Fruit fly (Drosophila melanogaster): Measurements from ENCODE around the gene GC1.

The GC1 gene

dm6 chr3R:12016828-12017280 lies 49.3 kb downstream of the GC1 start, which contains the start of the genes DCAF12 and Spt3 (continued):
- TF ChIP-seq CG8281 (tag; optimal IDR thresholded peaks at IDR 0.05) (no peak), CG3407 (GFP tag; optimal IDR thresholded peaks at IDR 0.05) (no peak), H15 (GFP tag; IDR thresholded peaks at IDR 0.05) (no peak), tgo (GFP tag; IDR thresholded peaks at IDR 0.05) (peak; percentile 61; the same call in 2 of the 3 replicates), CG3838 (GFP tag; optimal IDR thresholded peaks at IDR 0.05) (no peak), Fer1 (GFP tag; optimal IDR thresholded peaks at IDR 0.05) (no peak), CG7271 (tag; optimal IDR thresholded peaks at IDR 0.05) (no peak), kay (GFP tag; optimal IDR thresholded peaks at IDR 0.05) (peak; percentile 58), Dfd (GFP tag; optimal IDR thresholded peaks at IDR 0.05) (no peak), mld (GFP tag; IDR thresholded peaks at IDR 0.05; ENCODE audit: partially characterized antibody) (peak; percentile 72; the same call in 1 of the 3 replicates), sisA (GFP tag; IDR thresholded peaks at IDR 0.05) (peak; percentile 58), kah (GFP tag; optimal IDR thresholded peaks at IDR 0.05) (peak; percentile 17), BEAF-32 (GFP tag; optimal IDR thresholded peaks at IDR 0.05) (peak; percentile 80), run (tag; optimal IDR thresholded peaks at IDR 0.05) (no peak), Doc3 (GFP tag; IDR thresholded peaks at IDR 0.05; ENCODE audit: partially characterized antibody) (peak; percentile 97), Nf-YB (GFP tag; optimal IDR thresholded peaks at IDR 0.05) (peak; percentile 11), Bteb2 (GFP tag; optimal IDR thresholded peaks at IDR 0.05) (no peak), insv (GFP tag; optimal IDR thresholded peaks at IDR 0.05) (peak in 1 of 2 experiments; percentile 23), her (GFP tag; optimal IDR thresholded peaks at IDR 0.05) (no peak), pfk (GFP tag; optimal IDR thresholded peaks at IDR 0.05) (no peak), az2 (GFP tag; optimal IDR thresholded peaks at IDR 0.05) (peak; percentile 13), Pdp1 (GFP tag; optimal IDR thresholded peaks at IDR 0.05) (no peak), Dref (GFP tag; IDR thresholded peaks at IDR 0.05) (0 out of 2 replicates have a peak, but pooled peaks have one; percentile 25), jing (GFP tag; optimal IDR thresholded peaks at IDR 0.05) (no peak), Dek (tag; optimal IDR thresholded peaks at IDR 0.05) (peak; percentile 55), CG12219 (GFP tag; optimal IDR thresholded peaks at IDR 0.05) (no peak), emc (GFP tag; optimal IDR thresholded peaks at IDR 0.05) (no peak), abd-A (tag; optimal IDR thresholded peaks at IDR 0.05) (no peak), CG5953 (GFP tag; IDR thresholded peaks at IDR 0.05) (no peak), odd (GFP tag; optimal IDR thresholded peaks at IDR 0.05) (no peak), al (GFP tag; IDR thresholded peaks at IDR 0.05) (peak; percentile 51; the same call in 1 of the 2 replicates), toy (GFP tag; IDR thresholded peaks at IDR 0.05) (no peak), aop (GFP tag; IDR thresholded peaks at IDR 0.05) (no peak), bigmax (GFP tag; optimal IDR thresholded peaks at IDR 0.05) (no peak), tin (GFP tag; optimal IDR thresholded peaks at IDR 0.05) (peak; percentile 12), cad (GFP tag; optimal IDR thresholded peaks at IDR 0.05) (no peak), CG12942 (GFP tag; optimal IDR thresholded peaks at IDR 0.05) (no peak), CG8359 (GFP tag; optimal IDR thresholded peaks at IDR 0.05; ENCODE audit: borderline replicate concordance) (peak; percentile 40), fu2 (GFP tag; optimal IDR thresholded peaks at IDR 0.05) (no peak), CG31365 (tag; optimal IDR thresholded peaks at IDR 0.05) (no peak), CG11560 (tag; IDR thresholded peaks at IDR 0.05) (no peak), CG1024 (GFP tag; IDR thresholded peaks at IDR 0.05) (no peak), CG10565 (GFP tag; optimal IDR thresholded peaks at IDR 0.05) (no peak), tup (GFP tag; optimal IDR thresholded peaks at IDR 0.05) (no peak), CG7839 (tag; optimal IDR thresholded peaks at IDR 0.05) (no peak), Six4 (GFP tag; optimal IDR thresholded peaks at IDR 0.05) (peak; percentile 25), peb (GFP tag; IDR thresholded peaks at IDR 0.05) (no peak), vvl (GFP tag; IDR thresholded peaks at IDR 0.05) (no peak; the same call in 1 of the 2 replicates), usp (GFP tag; optimal IDR thresholded peaks at IDR 0.05) (no peak), Ada2b (GFP tag; IDR thresholded peaks at IDR 0.05) (no peak), Sin3A (optimal IDR thresholded peaks at IDR 0.05) (no peak), zfh1 (GFP tag; IDR thresholded peaks at IDR 0.05) (peak; percentile 62; the same call in 1 of the 3 replicates)
